Fruit fly (Drosophila melanogaster) whole organism, embryonic: ENCODE data around the gene CG15027.

Experiments used
- ATbp ChIP-seq: fragments of 200-800 bp; sonication (Bioruptor generic); optimal IDR thresholded peaks from 2 replicates; lab custom pipeline; 2017; ENCODE audit warnings: missing biosample characterization, mild to moderate bottlenecking, missing genetic modification characterization, missing genetic modification reagents
- Asciz ChIP-seq: fragments of 200-800 bp; sonication (Bioruptor generic); optimal IDR thresholded peaks from 2 replicates; lab custom pipeline; 2017; ENCODE audit warnings: missing biosample characterization, mild to moderate bottlenecking, missing genetic modification characterization, missing genetic modification reagents
- Atf-2 ChIP-seq: fragments of 200-800 bp; sonication (Bioruptor generic); optimal IDR thresholded peaks from 2 replicates; lab custom pipeline; 2016; ENCODE audit warnings: missing biosample characterization, missing genetic modification characterization
- Awh ChIP-seq: fragments of 200-800 bp; sonication (Bioruptor generic); IDR thresholded peaks from 2 replicates; pipeline ENCODE4, ENCODE4 v1.3.6; 2022; ENCODE audit warnings: missing biosample characterization, missing genetic modification characterization
- BEAF-32 ChIP-seq: fragments of 200-800 bp; sonication (Bioruptor generic); optimal IDR thresholded peaks from 3 replicates; lab custom pipeline; 2017; ENCODE audit warnings: missing biosample characterization, missing genetic modification characterization, mild to moderate bottlenecking, moderate library complexity, missing genetic modification reagents
- Bgb ChIP-seq: fragments of 200-800 bp; sonication (Bioruptor generic); IDR thresholded peaks from 2 replicates; pipeline ENCODE4 v1.3.6; 2022; ENCODE audit warnings: missing biosample characterization, missing genetic modification characterization; ENCODE audit not compliant: partially characterized antibody
- Blimp-1 ChIP-seq: fragments of 200-800 bp; sonication (Bioruptor generic); optimal IDR thresholded peaks from 3 replicates; lab custom pipeline; 2018; ENCODE audit warnings: missing biosample characterization, missing genetic modification characterization, mild to moderate bottlenecking, moderate library complexity, missing genetic modification reagents
- C15 ChIP-seq: fragments of 200-800 bp; sonication (Bioruptor generic); IDR thresholded peaks from 3 replicates; pipeline ENCODE4 v1.3.6; 2022; ENCODE audit warnings: missing biosample characterization, missing genetic modification characterization
- CG10366 ChIP-seq: fragments of 200-800 bp; sonication (Bioruptor generic); IDR thresholded peaks from 2 replicates; pipeline ENCODE4 v1.3.6; 2022; ENCODE audit warnings: missing biosample characterization, missing genetic modification characterization
- CG12659 ChIP-seq: fragments of 200-800 bp; sonication (Bioruptor generic); optimal IDR thresholded peaks from 3 replicates; lab custom pipeline; 2017; ENCODE audit warnings: mild to moderate bottlenecking, missing biosample characterization, missing genetic modification reagents, missing genetic modification characterization
- CG13123 ChIP-seq: fragments of 200-800 bp; sonication (Bioruptor generic); optimal IDR thresholded peaks from 2 replicates; lab custom pipeline; 2016; ENCODE audit warnings: missing biosample characterization, missing genetic modification characterization
- CG13624 ChIP-seq: fragments of 200-800 bp; sonication (Bioruptor generic); optimal IDR thresholded peaks from 2 replicates; lab custom pipeline; 2016; ENCODE audit warnings: missing biosample characterization, missing genetic modification characterization
- CG13894 ChIP-seq: fragments of 200-800 bp; sonication (Bioruptor generic); optimal IDR thresholded peaks from 3 replicates; lab custom pipeline; 2018; ENCODE audit warnings: missing biosample characterization, mild to moderate bottlenecking, missing genetic modification characterization, moderate library complexity
- CG17385 ChIP-seq: fragments of 200-800 bp; sonication (Bioruptor generic); optimal IDR thresholded peaks from 3 replicates; lab custom pipeline; 2018; ENCODE audit warnings: missing biosample characterization, mild to moderate bottlenecking, missing genetic modification characterization
- CG2129 ChIP-seq: fragments of 200-800 bp; sonication (Bioruptor generic); IDR thresholded peaks from 2 replicates; pipeline ENCODE4 v1.3.6; 2022; ENCODE audit warnings: missing biosample characterization, missing genetic modification characterization; ENCODE audit not compliant: partially characterized antibody
- CG2678 ChIP-seq: fragments of 200-800 bp; sonication (Bioruptor generic); optimal IDR thresholded peaks from 3 replicates; lab custom pipeline; 2019; ENCODE audit warnings: missing biosample characterization, mild to moderate bottlenecking, missing genetic modification characterization, moderate library complexity
- CG2712 ChIP-seq: fragments of 200-800 bp; optimal IDR thresholded peaks from 3 replicates; lab custom pipeline; 2019; ENCODE audit warnings: missing biosample characterization, mild to moderate bottlenecking, missing genetic modification characterization, moderate library complexity
- CG4328 ChIP-seq: fragments of 200-800 bp; sonication (Bioruptor generic); optimal IDR thresholded peaks from 3 replicates; lab custom pipeline; 2017; ENCODE audit warnings: missing biosample characterization, missing genetic modification reagents, missing genetic modification characterization
- CG4404 ChIP-seq: fragments of 200-800 bp; sonication (Bioruptor generic); IDR thresholded peaks from 2 replicates; pipeline ENCODE4 v1.3.6; 2022; ENCODE audit warnings: missing biosample characterization, missing genetic modification characterization
- CG6689 ChIP-seq: fragments of 200-800 bp; sonication (Bioruptor generic); IDR thresholded peaks from 2 replicates; pipeline ENCODE4 v1.3.6; 2022; ENCODE audit warnings: missing biosample characterization, missing genetic modification characterization
- CG7357 ChIP-seq: fragments of 200-800 bp; sonication (Bioruptor generic); IDR thresholded peaks from 3 replicates; pipeline ENCODE4 v1.3.6; 2022; ENCODE audit warnings: missing biosample characterization, missing genetic modification characterization
- CG7987 ChIP-seq: fragments of 200-800 bp; sonication (Bioruptor generic); optimal IDR thresholded peaks from 2 replicates; lab custom pipeline; 2018; ENCODE audit warnings: missing biosample characterization, mild to moderate bottlenecking, missing genetic modification characterization, moderate library complexity
- CG8359 ChIP-seq: fragments of 200-800 bp; sonication (Bioruptor generic); optimal IDR thresholded peaks from 2 replicates; lab custom pipeline; 2017; ENCODE audit warnings: missing biosample characterization, mild to moderate bottlenecking, missing genetic modification characterization, borderline replicate concordance
- CG9215 ChIP-seq: fragments of 200-800 bp; sonication (Bioruptor generic); IDR thresholded peaks from 2 replicates; pipeline ENCODE4 v1.3.6; 2022; ENCODE audit warnings: missing biosample characterization, missing genetic modification characterization
- CG9609 ChIP-seq: fragments of 200-800 bp; sonication (Bioruptor generic); optimal IDR thresholded peaks from 3 replicates; lab custom pipeline; 2016; ENCODE audit warnings: missing biosample characterization, missing genetic modification characterization
- D19B ChIP-seq: fragments of 200-800 bp; sonication (Bioruptor generic); optimal IDR thresholded peaks from 2 replicates; lab custom pipeline; 2017; ENCODE audit warnings: missing biosample characterization, mild to moderate bottlenecking, missing genetic modification characterization
- Dll ChIP-seq: fragments of 200-800 bp; sonication (Bioruptor generic); IDR thresholded peaks from 4 replicates; pipeline ENCODE4 v1.3.6; 2022; ENCODE audit warnings: missing biosample characterization, missing genetic modification characterization; ENCODE audit not compliant: partially characterized antibody
- E2f2 ChIP-seq: fragments of 200-800 bp; sonication (Bioruptor generic); IDR thresholded peaks from 2 replicates; pipeline ENCODE4 v1.3.6; 2022; ENCODE audit warnings: missing biosample characterization, missing genetic modification characterization
- Fer2 ChIP-seq: fragments of 200-800 bp; sonication (Bioruptor generic); optimal IDR thresholded peaks from 2 replicates; lab custom pipeline; 2018; ENCODE audit warnings: missing biosample characterization, mild to moderate bottlenecking, missing genetic modification characterization, moderate library complexity
- HHEX ChIP-seq: fragments of 200-800 bp; sonication (Bioruptor generic); optimal IDR thresholded peaks from 3 replicates; lab custom pipeline; 2017; ENCODE audit warnings: missing biosample characterization, mild to moderate bottlenecking, missing genetic modification characterization, missing genetic modification reagents
- HLHmδ ChIP-seq: fragments of 200-800 bp; sonication (Bioruptor generic); optimal IDR thresholded peaks from 2 replicates; lab custom pipeline; 2018; ENCODE audit warnings: missing biosample characterization, mild to moderate bottlenecking, missing genetic modification characterization, moderate library complexity
- Hsf ChIP-seq: fragments of 200-800 bp; sonication (Bioruptor generic); optimal IDR thresholded peaks from 3 replicates; lab custom pipeline; 2016; ENCODE audit warnings: missing biosample characterization, missing genetic modification characterization
- Med ChIP-seq: fragments of 200-800 bp; sonication (Bioruptor generic); peaks from one replicate; lab custom pipeline; 2016; ENCODE audit warnings: missing biosample characterization, missing genetic modification characterization, mild to moderate bottlenecking, inconsistent platforms, moderate library complexity
- NFAT ChIP-seq: fragments of 200-800 bp; sonication (Bioruptor generic); IDR thresholded peaks from 2 replicates; pipeline ENCODE4 v1.3.6; 2022; ENCODE audit warnings: missing biosample characterization, missing genetic modification characterization
- Sin3A ChIP-seq: fragments of >200 bp; optimal IDR thresholded peaks from 2 replicates; lab custom pipeline; 2018
- cg ChIP-seq: fragments of 200-800 bp; sonication (Bioruptor generic); optimal IDR thresholded peaks from 3 replicates; lab custom pipeline; 2019; ENCODE audit warnings: missing biosample characterization, mild to moderate bottlenecking, missing genetic modification characterization, moderate library complexity
- dm ChIP-seq: fragments of 200-800 bp; sonication (Bioruptor generic); optimal IDR thresholded peaks from 3 replicates; lab custom pipeline; 2016; ENCODE audit warnings: missing biosample characterization, missing genetic modification characterization
- fd64A ChIP-seq: fragments of 200-800 bp; sonication (Bioruptor generic); optimal IDR thresholded peaks from 3 replicates; lab custom pipeline; 2018; ENCODE audit warnings: missing biosample characterization, mild to moderate bottlenecking, missing genetic modification characterization
- gcm ChIP-seq: fragments of 200-800 bp; sonication (Bioruptor generic); optimal IDR thresholded peaks from 2 replicates; lab custom pipeline; 2019; ENCODE audit warnings: missing biosample characterization, mild to moderate bottlenecking, missing genetic modification characterization, moderate library complexity
- h ChIP-seq: fragments of >200 bp; optimal IDR thresholded peaks from 2 replicates; lab custom pipeline; 2017
- lbe ChIP-seq: fragments of 200-800 bp; sonication (Bioruptor generic); optimal IDR thresholded peaks from 2 replicates; lab custom pipeline; 2016; ENCODE audit warnings: missing biosample characterization, mild to moderate bottlenecking, missing genetic modification characterization
- nerfin-2 ChIP-seq: fragments of 200-800 bp; sonication (Bioruptor generic); IDR thresholded peaks from 2 replicates; pipeline ENCODE4 v1.3.6; 2022; ENCODE audit warnings: missing biosample characterization, missing genetic modification characterization; ENCODE audit not compliant: partially characterized antibody
- sna ChIP-seq: fragments of 200-800 bp; sonication (Bioruptor generic); IDR thresholded peaks from 2 replicates; pipeline ENCODE4 v1.3.6; 2022; ENCODE audit warnings: missing biosample characterization, missing genetic modification characterization; ENCODE audit not compliant: partially characterized antibody
- stwl ChIP-seq: fragments of 200-800 bp; sonication (Bioruptor generic); optimal IDR thresholded peaks from 3 replicates; lab custom pipeline; 2018; ENCODE audit warnings: missing biosample characterization, mild to moderate bottlenecking, missing genetic modification characterization, moderate library complexity
- tgo ChIP-seq: fragments of 200-800 bp; sonication (Bioruptor generic); IDR thresholded peaks from 3 replicates; pipeline ENCODE4 v1.3.6; 2022; ENCODE audit warnings: missing biosample characterization, missing genetic modification characterization
- tio ChIP-seq: fragments of 200-800 bp; sonication (Bioruptor generic); optimal IDR thresholded peaks from 2 replicates; lab custom pipeline; 2017; ENCODE audit warnings: missing biosample characterization, missing genetic modification characterization, inconsistent platforms
- tup ChIP-seq: fragments of 200-800 bp; sonication (Bioruptor generic); optimal IDR thresholded peaks from 2 replicates; lab custom pipeline; 2016; ENCODE audit warnings: missing biosample characterization, mild to moderate bottlenecking, missing genetic modification characterization, moderate library complexity
- unc-4 ChIP-seq: fragments of 200-800 bp; sonication (Bioruptor generic); IDR thresholded peaks from 2 replicates; pipeline ENCODE4 v1.3.6; 2022; ENCODE audit warnings: missing biosample characterization, missing genetic modification characterization; ENCODE audit not compliant: partially characterized antibody
- yki ChIP-seq: fragments of >200 bp; optimal IDR thresholded peaks from 3 replicates; lab custom pipeline; 2018
- zfh1 ChIP-seq: fragments of 200-800 bp; sonication (Bioruptor generic); IDR thresholded peaks from 3 replicates; pipeline ENCODE4 v1.3.6; 2022; ENCODE audit warnings: missing biosample characterization, missing genetic modification characterization

The CG15027 gene

dm6 chrX:15066374-15067057, 19.1 kb downstream of the CG15027 start, which contains the start of the genes opm and dob (continued):
- TF ChIP-seq Dll (GFP tag; lab: Robert Waterston, UW) (no peak), tgo (GFP tag; lab: Robert Waterston, UW) (no peak), stwl (tag; lab: Kevin White, UChicago) (peak; percentile 22), zfh1 (GFP tag; lab: Robert Waterston, UW) (no peak), CG17385 (GFP tag; lab: Kevin White, UChicago) (peak; percentile 30), unc-4 (GFP tag; lab: Robert Waterston, UW) (no peak), sna (GFP tag; lab: Robert Waterston, UW) (no peak), CG9609 (no peak), fd64A (GFP tag; lab: Kevin White, UChicago) (no peak), ATbp (GFP tag; lab: Kevin White, UChicago) (no peak), CG8359 (no peak), Fer2 (tag; lab: Kevin White, UChicago) (no peak), nerfin-2 (GFP tag; lab: Robert Waterston, UW) (no peak), Asciz (GFP tag; lab: Kevin White, UChicago) (no peak), tup (GFP tag; lab: Kevin White, UChicago) (no peak), Bgb (GFP tag; lab: Robert Waterston, UW) (no peak), HHEX (GFP tag; lab: Kevin White, UChicago) (no peak), CG6689 (GFP tag; lab: Robert Waterston, UW) (no peak), CG9215 (GFP tag; lab: Robert Waterston, UW) (no peak), tio (GFP tag; lab: Kevin White, UChicago) (no peak), Med (GFP tag; lab: Kevin White, UChicago) (peak; percentile 71), CG10366 (GFP tag; lab: Robert Waterston, UW) (no peak), CG4404 (no peak), CG7987 (GFP tag; lab: Kevin White, UChicago) (no peak), CG12659 (peak; percentile 59), BEAF-32 (GFP tag; lab: Kevin White, UChicago) (peak; percentile 42), CG13624 (GFP tag; lab: Kevin White, UChicago) (no peak), Sin3A (lab: Kevin White, UChicago) (peak; percentile 69), CG4328 (no peak), NFAT (GFP tag; lab: Robert Waterston, UW) (no peak), Blimp-1 (peak; percentile 52), yki (lab: Kevin White, UChicago) (no peak), HLHmδ (GFP tag; lab: Kevin White, UChicago) (no peak), C15 (GFP tag; lab: Robert Waterston, UW) (no peak), Hsf (GFP tag; lab: Kevin White, UChicago) (peak; percentile 5), CG7357 (no peak), CG2678 (tag; lab: Kevin White, UChicago) (no peak), CG13123 (GFP tag; lab: Kevin White, UChicago) (no peak), lbe (GFP tag; lab: Kevin White, UChicago) (no peak), gcm (no peak), cg (GFP tag; lab: Kevin White, UChicago) (no peak), h (lab: Kevin White, UChicago) (no peak), CG2129 (GFP tag; lab: Robert Waterston, UW) (no peak), Awh (GFP tag; lab: Robert Waterston, UW) (no peak), D19B (GFP tag; lab: Kevin White, UChicago) (no peak), CG13894 (tag; lab: Kevin White, UChicago) (no peak), Atf-2 (GFP tag; lab: Kevin White, UChicago) (no peak), CG2712 (peak; percentile 33), E2f2 (GFP tag; lab: Robert Waterston, UW) (peak; percentile 81), dm (GFP tag; lab: Kevin White, UChicago) (no peak)
